Fruit fly (Drosophila melanogaster): ENCODE measurements around the gene CG5800.

dm6 chrX:17624983-17625401 lies 11.1 kb upstream of the CG5800 start:
- peak; percentile 96 for TF ChIP-seq CG33017 (tag; optimal IDR thresholded peaks at IDR 0.05)
- TF ChIP-seq bab1 (GFP tag; optimal IDR thresholded peaks at IDR 0.05), result peak; percentile 99
- peak; percentile 97 for TF ChIP-seq CG1620 (GFP tag; optimal IDR thresholded peaks at IDR 0.05)
- peak; percentile 90 for TF ChIP-seq CG7045 (GFP tag; optimal IDR thresholded peaks at IDR 0.05)
- peak; percentile 96 for TF ChIP-seq Mnt (GFP tag; optimal IDR thresholded peaks at IDR 0.05)
- peak; percentile 93 for TF ChIP-seq CG5204 (GFP tag; optimal IDR thresholded peaks at IDR 0.05)
- peak; percentile 93 for TF ChIP-seq pad (GFP tag; optimal IDR thresholded peaks at IDR 0.05)
- peak; percentile 54 for TF ChIP-seq kay (GFP tag; ENCODE audit: borderline replicate concordance)
- TF ChIP-seq Crg-1 (GFP tag; optimal IDR thresholded peaks at IDR 0.05), result peak; percentile 97
- peak; percentile 90 for TF ChIP-seq ovo (GFP tag; optimal IDR thresholded peaks at IDR 0.05)
- TF ChIP-seq CG14711 (tag; optimal IDR thresholded peaks at IDR 0.05), result peak; percentile 96
